Fruit fly (Drosophila melanogaster) whole organism, embryonic: Measurements from ENCODE around the gene CG31468.

ENCODE experiments used
- B-H1 ChIP-seq: fragments of 200-800 bp; sonication (Bioruptor generic); IDR thresholded peaks from 3 replicates; pipeline ENCODE4 v1.3.6; 2022; ENCODE audit warnings: missing biosample characterization, missing genetic modification characterization
- CG10267 ChIP-seq: fragments of 200-800 bp; sonication (Bioruptor generic); optimal IDR thresholded peaks from 2 replicates; lab custom pipeline; 2018; ENCODE audit warnings: missing biosample characterization, mild to moderate bottlenecking, missing genetic modification characterization, moderate library complexity
- CG10431 ChIP-seq: fragments of 200-800 bp; sonication (Bioruptor generic); optimal IDR thresholded peaks from 3 replicates; lab custom pipeline; 2018; ENCODE audit warnings: missing biosample characterization, mild to moderate bottlenecking, missing genetic modification characterization
- CG10959 ChIP-seq: fragments of 200-800 bp; sonication (Bioruptor generic); IDR thresholded peaks from 2 replicates; pipeline ENCODE4 v1.3.6; 2022; ENCODE audit warnings: missing biosample characterization, missing genetic modification characterization
- CG12769 ChIP-seq: fragments of 200-800 bp; sonication (Bioruptor generic); optimal IDR thresholded peaks from 2 replicates; lab custom pipeline; 2019; ENCODE audit warnings: missing biosample characterization, mild to moderate bottlenecking, missing genetic modification characterization, moderate library complexity
- CG13894 ChIP-seq: fragments of 200-800 bp; sonication (Bioruptor generic); optimal IDR thresholded peaks from 3 replicates; lab custom pipeline; 2018; ENCODE audit warnings: missing biosample characterization, mild to moderate bottlenecking, missing genetic modification characterization, moderate library complexity
- CG14667 ChIP-seq: fragments of 200-800 bp; sonication (Bioruptor generic); IDR thresholded peaks from 2 replicates; pipeline ENCODE4 v1.3.6; 2022; ENCODE audit warnings: missing biosample characterization, missing genetic modification characterization
- CG18476 ChIP-seq: fragments of 200-800 bp; sonication (Bioruptor generic); optimal IDR thresholded peaks from 2 replicates; lab custom pipeline; 2016; ENCODE audit warnings: missing biosample characterization, mild to moderate bottlenecking, missing genetic modification characterization
- CG2678 ChIP-seq: fragments of 200-800 bp; sonication (Bioruptor generic); optimal IDR thresholded peaks from 3 replicates; lab custom pipeline; 2019; ENCODE audit warnings: missing biosample characterization, mild to moderate bottlenecking, missing genetic modification characterization, moderate library complexity
- CG3163 ChIP-seq: fragments of 200-800 bp; sonication (Bioruptor generic); optimal IDR thresholded peaks from 3 replicates; lab custom pipeline; 2016; ENCODE audit warnings: missing biosample characterization, missing genetic modification characterization
- CG32532 ChIP-seq: fragments of 200-800 bp; sonication (Bioruptor generic); IDR thresholded peaks from 2 replicates; pipeline ENCODE4 v1.3.6; 2022; ENCODE audit warnings: missing biosample characterization, missing genetic modification characterization
- CG4360 ChIP-seq: fragments of 200-800 bp; sonication (Bioruptor generic); IDR thresholded peaks from 2 replicates; pipeline ENCODE4 v1.3.6; 2022; ENCODE audit warnings: missing biosample characterization, missing genetic modification characterization
- CG4854 ChIP-seq: fragments of 200-800 bp; sonication (Bioruptor generic); optimal IDR thresholded peaks from 2 replicates; lab custom pipeline; 2016; ENCODE audit warnings: missing biosample characterization, missing genetic modification characterization, inconsistent platforms
- CG7786 ChIP-seq: fragments of 200-800 bp; sonication (Bioruptor generic); optimal IDR thresholded peaks from 2 replicates; lab custom pipeline; 2016; ENCODE audit warnings: missing biosample characterization, missing genetic modification characterization
- CG9876 ChIP-seq: fragments of 200-800 bp; sonication (Bioruptor generic); optimal IDR thresholded peaks from 2 replicates; lab custom pipeline; 2016; ENCODE audit warnings: missing biosample characterization, missing genetic modification characterization
- CTCF ChIP-seq: fragments of 200-800 bp; sonication (Bioruptor generic); optimal IDR thresholded peaks from 2 replicates; lab custom pipeline; 2017; ENCODE audit warnings: missing biosample characterization, mild to moderate bottlenecking, missing genetic modification characterization, moderate library complexity
- Drgx ChIP-seq: fragments of 200-800 bp; sonication (Bioruptor generic); IDR thresholded peaks from 2 replicates; pipeline ENCODE4 v1.3.6; 2022; ENCODE audit warnings: missing biosample characterization, missing genetic modification characterization
- Eip74EF ChIP-seq, 2 experiments: fragments of 200-800 bp in 1 of 2; fragments of >200 bp in 1 of 2; sonication (Bioruptor generic) in 1 of 2; optimal IDR thresholded peaks; 2 replicates each; lab custom pipeline; 2017 to 2019; ENCODE audit warnings: missing biosample characterization in 2 of 2, missing genetic modification characterization in 2 of 2, mild to moderate bottlenecking in 1 of 2, moderate library complexity in 1 of 2
- Ets65A ChIP-seq: fragments of 200-800 bp; sonication (Bioruptor generic); peaks from one replicate; lab custom pipeline; 2016; ENCODE audit warnings: missing biosample characterization, missing genetic modification characterization
- Gug ChIP-seq: fragments of 200-800 bp; sonication (Bioruptor generic); IDR thresholded peaks from 4 replicates; pipeline ENCODE4 v1.3.6; 2022; ENCODE audit warnings: missing biosample characterization, missing genetic modification characterization
- HLH3B ChIP-seq: fragments of 200-800 bp; sonication (Bioruptor generic); IDR thresholded peaks from 2 replicates; pipeline ENCODE4 v1.3.6; 2022; ENCODE audit warnings: missing biosample characterization, missing genetic modification characterization
- Hand ChIP-seq: fragments of 200-800 bp; sonication (Bioruptor generic); optimal IDR thresholded peaks from 2 replicates; lab custom pipeline; 2017; ENCODE audit warnings: mild to moderate bottlenecking, missing biosample characterization, missing genetic modification reagents, missing genetic modification characterization
- MBD-R2 ChIP-seq: fragments of 200-800 bp; sonication (Bioruptor generic); IDR thresholded peaks from 2 replicates; pipeline ENCODE4 v1.3.6; 2022; ENCODE audit warnings: missing biosample characterization, missing genetic modification characterization
- Med ChIP-seq: fragments of 200-800 bp; sonication (Bioruptor generic); peaks from one replicate; lab custom pipeline; 2016; ENCODE audit warnings: missing biosample characterization, missing genetic modification characterization, mild to moderate bottlenecking, inconsistent platforms, moderate library complexity
- Oli ChIP-seq: fragments of 200-800 bp; sonication (Bioruptor generic); optimal IDR thresholded peaks from 2 replicates; lab custom pipeline; 2018; ENCODE audit warnings: missing biosample characterization, mild to moderate bottlenecking, missing genetic modification characterization, moderate library complexity
- Rfx ChIP-seq: fragments of 200-800 bp; sonication (Bioruptor generic); IDR thresholded peaks from 2 replicates; pipeline ENCODE4 v1.3.6; 2022; ENCODE audit warnings: missing biosample characterization, missing genetic modification characterization
- Trl ChIP-seq, 3 experiments: fragments of >200 bp in 2 of 3; fragments of 200-800 bp in 1 of 3; sonication (Bioruptor generic) in 1 of 3; optimal IDR thresholded peaks; 2 replicates in 1 of 3; 3 replicates in 2 of 3; lab custom pipeline; 2016 to 2017; ENCODE audit warnings: missing biosample characterization in 1 of 3, missing genetic modification characterization in 1 of 3
- bcd ChIP-seq: fragments of 200-800 bp; sonication (Bioruptor generic); optimal IDR thresholded peaks from 2 replicates; lab custom pipeline; 2017; ENCODE audit warnings: missing biosample characterization, mild to moderate bottlenecking, missing genetic modification characterization
- chif ChIP-seq, 2 experiments: fragments of 200-800 bp; sonication (Bioruptor generic); optimal IDR thresholded peaks; 3 replicates each; lab custom pipeline; 2016; ENCODE audit warnings: missing biosample characterization in 2 of 2, missing genetic modification characterization in 2 of 2
- crp ChIP-seq, 2 experiments: fragments of 200-800 bp; sonication (Bioruptor generic); optimal IDR thresholded peaks; 2 replicates in 1 of 2; 3 replicates in 1 of 2; lab custom pipeline; 2017; ENCODE audit warnings: missing biosample characterization in 2 of 2, missing genetic modification characterization in 2 of 2, mild to moderate bottlenecking in 1 of 2, moderate library complexity in 1 of 2
- cwo ChIP-seq: fragments of 200-800 bp; sonication (Bioruptor generic); optimal IDR thresholded peaks from 3 replicates; lab custom pipeline; 2017; ENCODE audit warnings: missing biosample characterization, missing genetic modification characterization, mild to moderate bottlenecking, moderate library complexity, missing genetic modification reagents
- dan ChIP-seq: fragments of 200-800 bp; sonication (Bioruptor generic); IDR thresholded peaks from 2 replicates; pipeline ENCODE4 v1.3.6; 2022; ENCODE audit warnings: missing biosample characterization, missing genetic modification characterization
- dm ChIP-seq: fragments of 200-800 bp; sonication (Bioruptor generic); optimal IDR thresholded peaks from 3 replicates; lab custom pipeline; 2016; ENCODE audit warnings: missing biosample characterization, missing genetic modification characterization
- ewg ChIP-seq: fragments of 200-800 bp; sonication (Bioruptor generic); optimal IDR thresholded peaks from 3 replicates; lab custom pipeline; 2017; ENCODE audit warnings: mild to moderate bottlenecking, missing biosample characterization, missing genetic modification reagents, missing genetic modification characterization
- exex ChIP-seq: fragments of 200-800 bp; sonication (Bioruptor generic); optimal IDR thresholded peaks from 4 replicates; lab custom pipeline; 2018; ENCODE audit warnings: missing biosample characterization, mild to moderate bottlenecking, missing genetic modification characterization, moderate library complexity
- her ChIP-seq: fragments of 200-800 bp; sonication (Bioruptor generic); optimal IDR thresholded peaks from 2 replicates; lab custom pipeline; 2016; ENCODE audit warnings: missing biosample characterization, missing genetic modification characterization
- pfk ChIP-seq: fragments of 200-800 bp; sonication (Bioruptor generic); optimal IDR thresholded peaks from 2 replicates; lab custom pipeline; 2018; ENCODE audit warnings: missing biosample characterization, mild to moderate bottlenecking, missing genetic modification characterization, moderate library complexity
- salm ChIP-seq: fragments of 200-800 bp; sonication (Bioruptor generic); optimal IDR thresholded peaks from 2 replicates; lab custom pipeline; 2018; ENCODE audit warnings: missing biosample characterization, mild to moderate bottlenecking, missing genetic modification characterization
- scrt ChIP-seq: fragments of 200-800 bp; sonication (Bioruptor generic); optimal IDR thresholded peaks from 2 replicates; lab custom pipeline; 2018; ENCODE audit warnings: missing biosample characterization, mild to moderate bottlenecking, missing genetic modification characterization, moderate library complexity
- sd ChIP-seq: fragments of 200-800 bp; sonication (Bioruptor generic); optimal IDR thresholded peaks from 3 replicates; lab custom pipeline; 2018; ENCODE audit warnings: missing biosample characterization, mild to moderate bottlenecking, missing genetic modification characterization, moderate library complexity
- slbo ChIP-seq: fragments of 200-800 bp; sonication (Bioruptor generic); IDR thresholded peaks from 2 replicates; pipeline ENCODE4 v1.3.6; 2022; ENCODE audit warnings: missing biosample characterization, missing genetic modification characterization
- ssp ChIP-seq: fragments of 200-800 bp; sonication (Bioruptor generic); IDR thresholded peaks from 2 replicates; pipeline ENCODE4 v1.3.6; 2022; ENCODE audit warnings: missing biosample characterization, missing genetic modification characterization
- tgo ChIP-seq: fragments of 200-800 bp; sonication (Bioruptor generic); IDR thresholded peaks from 3 replicates; pipeline ENCODE4 v1.3.6; 2022; ENCODE audit warnings: missing biosample characterization, missing genetic modification characterization
- ttk ChIP-seq: fragments of 200-800 bp; sonication (Bioruptor generic); IDR thresholded peaks from 2 replicates; pipeline ENCODE4 v2.1.2; 2022; ENCODE audit warnings: missing biosample characterization, missing genetic modification characterization
- vnd ChIP-seq: fragments of 200-800 bp; sonication (Bioruptor generic); IDR thresholded peaks from 3 replicates; pipeline ENCODE4 v1.3.6; 2022; ENCODE audit warnings: missing biosample characterization, missing genetic modification characterization; ENCODE audit not compliant: partially characterized antibody
- zen2 ChIP-seq: fragments of 200-800 bp; sonication (Bioruptor generic); IDR thresholded peaks from 3 replicates; pipeline ENCODE4 v1.3.6; 2022; ENCODE audit warnings: missing biosample characterization, missing genetic modification characterization; ENCODE audit not compliant: partially characterized antibody

The CG31468 gene

dm6 chr3R:23667451-23667850, 32.7 kb downstream of the CG31468 start (continued):
- TF ChIP-seq CG3163 (GFP tag; lab: Kevin White, UChicago) (no peak), cwo (GFP tag; lab: Kevin White, UChicago) (peak; percentile 23), CG7786 (GFP tag; lab: Kevin White, UChicago) (no peak), Hand (GFP tag; lab: Kevin White, UChicago) (no peak), B-H1 (GFP tag; lab: Robert Waterston, UW) (no peak)

DNA sequence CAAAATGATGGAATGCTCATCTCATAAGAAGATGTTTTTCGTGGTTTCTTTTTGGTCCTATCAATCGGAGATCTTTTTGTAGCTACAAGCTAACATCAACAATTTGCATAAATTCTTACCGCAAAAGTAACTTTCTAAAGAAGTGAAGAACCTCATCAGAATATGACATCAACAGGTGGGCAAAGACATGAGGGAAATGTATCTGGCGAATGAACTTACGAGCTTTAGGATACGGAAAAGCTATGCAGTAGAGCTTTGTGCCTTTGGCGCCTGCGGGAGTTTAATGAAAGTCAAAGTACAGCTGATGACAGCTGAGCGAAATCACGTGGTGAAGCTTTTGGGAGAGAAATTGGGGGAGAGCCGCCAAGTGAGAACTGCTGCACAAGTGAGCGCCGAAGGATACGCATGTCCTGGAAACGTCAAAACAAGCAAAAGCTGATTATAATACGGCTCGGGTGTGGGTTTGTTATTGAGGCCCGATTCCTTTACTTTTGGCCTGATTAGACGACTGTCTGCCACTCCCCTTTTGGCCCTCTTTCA, 33.4 kb downstream of the CG31468 start:
- TF ChIP-seq ewg (GFP tag; lab: Kevin White, UChicago) = peak; percentile 73
- peak in 1 of 2 experiments; percentile 53 for TF ChIP-seq crp (GFP tag; optimal IDR thresholded peaks at IDR 0.05; lab: Kevin White, UChicago)
- no peak for TF ChIP-seq ttk (GFP tag; lab: Robert Waterston, UW)
- peak; percentile 10; the same call in 1 of the 2 replicates for TF ChIP-seq CG32532 (GFP tag; lab: Robert Waterston, UW)
- no peak for TF ChIP-seq CG9876 (GFP tag; lab: Kevin White, UChicago)
- TF ChIP-seq CG18476 (GFP tag; lab: Kevin White, UChicago) = no peak
- TF ChIP-seq tgo (GFP tag; lab: Robert Waterston, UW) = no peak
- peak; percentile 93 for TF ChIP-seq scrt
- 0 out of 2 replicates have a peak, but pooled peaks have one; percentile 21 for TF ChIP-seq Drgx (GFP tag; lab: Robert Waterston, UW)
- peak; percentile 86 for TF ChIP-seq Ets65A (GFP tag; lab: Kevin White, UChicago)
- peak; percentile 38 for TF ChIP-seq CTCF
- peak; percentile 43 to 54 for TF ChIP-seq Trl (optimal IDR thresholded peaks at IDR 0.05; lab: Kevin White, UChicago)
- TF ChIP-seq Trl (GFP tag; optimal IDR thresholded peaks at IDR 0.05; lab: Kevin White, UChicago) = no peak

- TF ChIP-seq MBD-R2 = no peak
- peak; percentile 87 for TF ChIP-seq CTCF
- TF ChIP-seq scrt = peak; percentile 99
Observed at dm6 chr3R:23664437-23664836, 35.7 kb downstream of the CG31468 start.

dm6 chr3R:23662782-23663181, 37.4 kb downstream of the CG31468 start:
- TF ChIP-seq dan (GFP tag; lab: Robert Waterston, UW) = no peak
- no peak for TF ChIP-seq CG4360 (GFP tag; lab: Robert Waterston, UW)
- no peak for TF ChIP-seq ssp
- TF ChIP-seq salm (tag; lab: Kevin White, UChicago) = no peak
- no peak for TF ChIP-seq dm (GFP tag; lab: Kevin White, UChicago)
- no peak for TF ChIP-seq CG14667 (GFP tag; lab: Robert Waterston, UW)
- peak; percentile 1 for TF ChIP-seq CG13894 (tag; lab: Kevin White, UChicago)
- no peak for TF ChIP-seq HLH3B (GFP tag; lab: Robert Waterston, UW)
- TF ChIP-seq chif (GFP tag; optimal IDR thresholded peaks at IDR 0.05; lab: Kevin White, UChicago) = no peak
- TF ChIP-seq slbo = no peak
- TF ChIP-seq exex (tag; lab: Kevin White, UChicago) = no peak
- no peak for TF ChIP-seq CG10267 (tag; lab: Kevin White, UChicago)
- TF ChIP-seq zen2 (GFP tag; lab: Robert Waterston, UW) = no peak
- no peak for TF ChIP-seq vnd (GFP tag; lab: Robert Waterston, UW)
- no peak for TF ChIP-seq CG10431 (GFP tag; lab: Kevin White, UChicago)
- TF ChIP-seq Med (GFP tag; lab: Kevin White, UChicago) = peak; percentile 41
- no peak for TF ChIP-seq Rfx (GFP tag; lab: Robert Waterston, UW)
- TF ChIP-seq CG10959 = no peak
- no peak for TF ChIP-seq CG2678 (tag; lab: Kevin White, UChicago)
- TF ChIP-seq CG12769 (tag; lab: Kevin White, UChicago) = peak; percentile 82
- no peak for TF ChIP-seq CG4854 (GFP tag; lab: Kevin White, UChicago)
- TF ChIP-seq Eip74EF (GFP tag; optimal IDR thresholded peaks at IDR 0.05; lab: Kevin White, UChicago) = peak in 1 of 2 experiments; percentile 36
- no peak for TF ChIP-seq her (GFP tag; lab: Kevin White, UChicago)
- TF ChIP-seq Gug (GFP tag; lab: Robert Waterston, UW) = no peak
- no peak for TF ChIP-seq pfk (GFP tag; lab: Kevin White, UChicago)
- TF ChIP-seq sd = peak; percentile 94
- TF ChIP-seq bcd (GFP tag; lab: Kevin White, UChicago) = no peak
- no peak for TF ChIP-seq Oli (tag; lab: Kevin White, UChicago)
